Fruit fly (Drosophila melanogaster) whole organism: ENCODE results near the gene CG11694.

ENCODE experiments used
- CG8478 ChIP-seq: fragments of >200 bp; optimal IDR thresholded peaks from 2 replicates; lab custom pipeline; 2018; ENCODE audit warnings: inconsistent platforms
- pan ChIP-seq: fragments of >200 bp; optimal IDR thresholded peaks from 2 replicates; lab custom pipeline; 2017
- psq ChIP-seq: fragments of >200 bp; optimal IDR thresholded peaks from 2 replicates; lab custom pipeline; 2017
- usp ChIP-seq: fragments of >200 bp; optimal IDR thresholded peaks from 2 replicates; lab custom pipeline; 2017; ENCODE audit warnings: missing biosample characterization, missing genetic modification characterization, mixed read lengths

- TF ChIP-seq pan (lab: Kevin White, UChicago) (no peak), psq (no peak), usp (GFP tag; lab: Kevin White, UChicago) (no peak), CG8478 (lab: Kevin White, UChicago) (no peak)
Measured at dm6 chr3R:8308515-8308959, 3.4 kb downstream of the CG11694 start, which contains the start of gene tex.
